Worm (Caenorhabditis elegans) whole organism, L2 larva: ENCODE results near the gene twk-3.
A peak's percentile ranks its signal among the peaks of the same experiment; 100 is the strongest.

Source experiments
- C34F6.9 ChIP-seq: fragments of 150-350 bp; optimal IDR thresholded peaks from 2 replicates; lab custom pipeline; 2014; ENCODE audit warnings: missing biosample characterization, missing genetic modification characterization
- F13H6.1 ChIP-seq: sonication (generic microtip); optimal IDR thresholded peaks from 2 replicates; lab custom pipeline; 2016; ENCODE audit warnings: missing genetic modification characterization, missing compliant biosample characterization
- R02D3.7 ChIP-seq: fragments of 150-350 bp; optimal IDR thresholded peaks from 2 replicates; lab custom pipeline; 2014; ENCODE audit warnings: missing biosample characterization, missing genetic modification characterization
- Y55F3AM.14 ChIP-seq: fragments of 200-800 bp; sonication (Bioruptor generic); optimal IDR thresholded peaks from 2 replicates; lab custom pipeline; 2018; ENCODE audit warnings: mild to moderate bottlenecking, missing genetic modification characterization, missing compliant biosample characterization
- alr-1 ChIP-seq: fragments of 150-350 bp; optimal IDR thresholded peaks from 2 replicates; lab custom pipeline; 2014; ENCODE audit warnings: missing biosample characterization, missing genetic modification characterization
- ama-1 ChIP-seq: fragments of 150-350 bp; optimal IDR thresholded peaks from 2 replicates; lab custom pipeline; 2018; ENCODE audit warnings: inconsistent platforms
- blmp-1 ChIP-seq: sonication (generic microtip); optimal IDR thresholded peaks from 2 replicates; lab custom pipeline; 2017; ENCODE audit warnings: missing genetic modification characterization, mild to moderate bottlenecking, missing compliant biosample characterization, antibody characterized with exemption, moderate library complexity; ENCODE audit not compliant: insufficient read depth
- ceh-16 ChIP-seq: fragments of 150-350 bp; optimal IDR thresholded peaks from 2 replicates; lab custom pipeline; 2014; ENCODE audit warnings: missing biosample characterization, missing genetic modification characterization
- crh-2 ChIP-seq: sonication (generic microtip); optimal IDR thresholded peaks from 2 replicates; lab custom pipeline; 2017; ENCODE audit warnings: missing biosample characterization, missing genetic modification characterization
- dmd-4 ChIP-seq: sonication (generic microtip); optimal IDR thresholded peaks from 2 replicates; lab custom pipeline; 2017; ENCODE audit warnings: missing biosample characterization, missing genetic modification characterization
- egl-27 ChIP-seq: sonication (generic microtip); optimal IDR thresholded peaks from 3 replicates; lab custom pipeline; 2017; ENCODE audit warnings: missing biosample characterization, missing genetic modification reagents, missing genetic modification characterization
- elt-3 ChIP-seq: sonication (generic microtip); optimal IDR thresholded peaks from 2 replicates; lab custom pipeline; 2017; ENCODE audit warnings: missing biosample characterization, missing genetic modification characterization
- fos-1 ChIP-seq: fragments of 150-350 bp; optimal IDR thresholded peaks from 2 replicates; lab custom pipeline; 2014; ENCODE audit warnings: missing biosample characterization, missing genetic modification characterization
- gmeb-1 ChIP-seq: fragments of 150-350 bp; optimal IDR thresholded peaks from 2 replicates; lab custom pipeline; 2014; ENCODE audit warnings: missing biosample characterization, missing genetic modification characterization
- lin-13 ChIP-seq: fragments of 150-350 bp; optimal IDR thresholded peaks from 2 replicates; lab custom pipeline; 2014; ENCODE audit warnings: missing biosample characterization, missing genetic modification reagents, missing genetic modification characterization
- lsy-2 ChIP-seq, 2 experiments: fragments of 150-350 bp in 1 of 2; sonication (generic microtip) in 1 of 2; optimal IDR thresholded peaks; 2 replicates each; lab custom pipeline; 2014 to 2017; ENCODE audit warnings: missing biosample characterization in 2 of 2, missing genetic modification characterization in 2 of 2
- mab-5 ChIP-seq: fragments of 150-350 bp; optimal IDR thresholded peaks from 2 replicates; lab custom pipeline; 2014; ENCODE audit warnings: missing biosample characterization, missing genetic modification characterization
- mbf-1 ChIP-seq: sonication (generic microtip); optimal IDR thresholded peaks from 2 replicates; lab custom pipeline; 2017; ENCODE audit warnings: missing biosample characterization, missing genetic modification characterization
- mdl-1 ChIP-seq, 2 experiments: fragments of 150-350 bp in 1 of 2; sonication (generic microtip) in 1 of 2; optimal IDR thresholded peaks; 2 replicates each; lab custom pipeline; 2017; ENCODE audit warnings: missing biosample characterization in 2 of 2, missing genetic modification characterization in 2 of 2
- nhr-10 ChIP-seq: sonication (generic microtip); optimal IDR thresholded peaks from 2 replicates; lab custom pipeline; 2017; ENCODE audit warnings: missing biosample characterization, missing genetic modification characterization
- nhr-11 ChIP-seq: fragments of 150-350 bp; optimal IDR thresholded peaks from 2 replicates; lab custom pipeline; 2014; ENCODE audit warnings: missing biosample characterization, missing genetic modification characterization
- nhr-12 ChIP-seq: fragments of 150-350 bp; optimal IDR thresholded peaks from 2 replicates; lab custom pipeline; 2014; ENCODE audit warnings: missing biosample characterization, missing genetic modification characterization
- nhr-129 ChIP-seq: fragments of 150-350 bp; optimal IDR thresholded peaks from 2 replicates; lab custom pipeline; 2014; ENCODE audit warnings: missing biosample characterization, missing genetic modification characterization
- nhr-6 ChIP-seq: fragments of 150-350 bp; optimal IDR thresholded peaks from 2 replicates; lab custom pipeline; 2014; ENCODE audit warnings: missing biosample characterization, missing genetic modification characterization
- nhr-77 ChIP-seq: fragments of 150-350 bp; optimal IDR thresholded peaks from 2 replicates; lab custom pipeline; 2014; ENCODE audit warnings: missing biosample characterization, missing genetic modification characterization
- peb-1 ChIP-seq: fragments of 150-350 bp; optimal IDR thresholded peaks from 2 replicates; lab custom pipeline; 2014; ENCODE audit warnings: missing biosample characterization, missing genetic modification characterization
- sem-4 ChIP-seq: fragments of 150-350 bp; optimal IDR thresholded peaks from 2 replicates; lab custom pipeline; 2014; ENCODE audit warnings: missing biosample characterization, missing genetic modification reagents, missing genetic modification characterization
- skn-1 ChIP-seq: sonication (generic microtip); optimal IDR thresholded peaks from 2 replicates; lab custom pipeline; 2017; ENCODE audit warnings: missing biosample characterization, missing genetic modification characterization
- sma-3 ChIP-seq: sonication (generic microtip); optimal IDR thresholded peaks from 2 replicates; lab custom pipeline; 2016; ENCODE audit warnings: missing genetic modification reagents, missing genetic modification characterization, missing compliant biosample characterization
- sma-9 ChIP-seq, 2 experiments: fragments of 150-350 bp in 1 of 2; sonication (generic microtip) in 1 of 2; optimal IDR thresholded peaks; 2 replicates each; lab custom pipeline; 2014 to 2016; ENCODE audit warnings: missing genetic modification characterization in 2 of 2, mild to moderate bottlenecking in 1 of 2, missing biosample characterization in 1 of 2, missing compliant biosample characterization in 1 of 2, missing genetic modification reagents in 1 of 2, moderate library complexity in 1 of 2
- snpc-4 ChIP-seq: fragments of 150-350 bp; optimal IDR thresholded peaks from 2 replicates; lab custom pipeline; 2014; ENCODE audit warnings: missing biosample characterization, missing genetic modification characterization
- unc-39 ChIP-seq: fragments of 150-350 bp; optimal IDR thresholded peaks from 2 replicates; lab custom pipeline; 2014; ENCODE audit warnings: missing biosample characterization, missing genetic modification characterization
- unc-55 ChIP-seq: fragments of 150-350 bp; sonication (generic microtip); optimal IDR thresholded peaks from 3 replicates; lab custom pipeline; 2014; ENCODE audit warnings: missing biosample characterization, missing genetic modification reagents, missing genetic modification characterization
- unc-62 ChIP-seq: fragments of 150-350 bp; optimal IDR thresholded peaks from 2 replicates; lab custom pipeline; 2014; ENCODE audit warnings: missing biosample characterization, missing genetic modification reagents, missing genetic modification characterization
- zag-1 ChIP-seq: fragments of 150-350 bp; optimal IDR thresholded peaks from 2 replicates; lab custom pipeline; 2014; ENCODE audit warnings: missing biosample characterization, missing genetic modification characterization
- ztf-1 ChIP-seq: fragments of 200-800 bp; sonication (Bioruptor generic); conservative IDR thresholded peaks from 2 replicates; pipeline ENCODE4 v1.3.6; 2022; ENCODE audit warnings: missing genetic modification characterization, missing compliant biosample characterization
- ztf-11 ChIP-seq: sonication (generic microtip); optimal IDR thresholded peaks from 2 replicates; lab custom pipeline; 2017; ENCODE audit warnings: missing biosample characterization, missing genetic modification characterization

The twk-3 gene

DNA sequence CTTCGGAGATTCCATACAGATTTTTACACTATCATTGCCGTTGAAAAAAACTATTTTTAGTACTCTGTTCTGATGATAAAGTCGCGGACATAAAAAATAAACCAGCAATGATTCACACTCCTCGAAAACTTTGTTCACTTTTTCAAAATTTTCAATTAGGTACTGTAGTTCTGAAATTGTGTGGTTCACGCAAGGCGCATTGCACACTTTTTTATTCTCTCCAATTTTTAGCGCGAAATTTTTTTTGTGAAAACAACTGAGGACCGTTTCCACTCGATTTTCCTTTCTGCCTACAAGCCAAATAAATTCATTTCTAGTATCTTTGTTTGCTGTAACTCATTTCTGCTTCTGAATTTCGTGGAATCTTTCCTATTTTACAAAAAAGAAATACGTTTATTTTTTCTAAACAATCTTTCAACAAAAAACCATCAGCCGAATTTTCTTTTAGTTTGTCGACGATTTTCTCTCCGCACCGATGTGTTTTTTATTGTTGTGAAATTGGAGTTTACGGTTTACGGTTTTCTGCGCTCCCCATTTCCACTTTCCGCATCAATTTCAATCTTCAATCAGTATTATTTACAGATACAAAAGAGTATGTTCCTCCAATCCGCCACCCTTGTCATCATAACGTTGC lies 40.7 kb upstream of the twk-3 start, which contains the start of gene F35C11.5:
TSS of gene F35C11.5 (plus strand) at position 584 of the 634 bp plus-strand sequence.
- TF ChIP-seq nhr-77 (tag; lab: Kevin White, UChicago) (no peak), unc-39 (tag; lab: Kevin White, UChicago) (no peak), sem-4 (tag; lab: Kevin White, UChicago) (no peak), snpc-4 (tag; lab: Kevin White, UChicago) (no peak), nhr-11 (tag; lab: Kevin White, UChicago) (no peak), F13H6.1 (tag; lab: Kevin White, UChicago) (no peak), dmd-4 (tag; lab: Kevin White, UChicago) (no peak), nhr-10 (tag; lab: Kevin White, UChicago) (no peak), unc-55 (GFP tag; lab: Kevin White, UChicago) (no peak), ceh-16 (tag; lab: Kevin White, UChicago) (no peak), R02D3.7 (tag; lab: Kevin White, UChicago) (no peak)

DNA sequence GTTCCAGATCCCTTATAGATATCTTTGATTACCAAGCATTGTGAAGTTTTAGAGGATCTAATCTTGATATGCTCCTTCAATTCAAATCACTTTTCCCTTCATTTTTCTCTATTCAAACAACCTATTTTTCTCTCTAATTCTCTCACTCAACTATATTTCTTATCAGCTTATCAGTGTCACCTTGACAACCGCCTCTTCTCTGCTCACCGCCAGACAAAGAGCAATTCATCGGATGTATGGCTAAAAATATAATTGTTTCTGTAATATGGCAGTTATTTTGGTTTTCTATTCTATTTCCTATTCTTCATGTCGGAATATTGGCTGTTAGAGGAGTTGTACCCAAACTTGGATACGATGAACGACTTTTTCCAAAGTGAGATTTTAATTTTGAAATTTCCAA lies 37.1 kb upstream of the twk-3 start:
- TF ChIP-seq ztf-1 (no peak), alr-1 (tag; lab: Kevin White, UChicago) (no peak), sma-9 (GFP tag; optimal IDR thresholded peaks at IDR 0.05; lab: Kevin White, UChicago) (no peak), sma-9 (tag; optimal IDR thresholded peaks at IDR 0.05; lab: Kevin White, UChicago) (no peak), ceh-16 (tag; lab: Kevin White, UChicago) (no peak), fos-1 (tag; lab: Kevin White, UChicago) (peak; percentile 20), lin-13 (GFP tag; lab: Kevin White, UChicago) (no peak)

DNA sequence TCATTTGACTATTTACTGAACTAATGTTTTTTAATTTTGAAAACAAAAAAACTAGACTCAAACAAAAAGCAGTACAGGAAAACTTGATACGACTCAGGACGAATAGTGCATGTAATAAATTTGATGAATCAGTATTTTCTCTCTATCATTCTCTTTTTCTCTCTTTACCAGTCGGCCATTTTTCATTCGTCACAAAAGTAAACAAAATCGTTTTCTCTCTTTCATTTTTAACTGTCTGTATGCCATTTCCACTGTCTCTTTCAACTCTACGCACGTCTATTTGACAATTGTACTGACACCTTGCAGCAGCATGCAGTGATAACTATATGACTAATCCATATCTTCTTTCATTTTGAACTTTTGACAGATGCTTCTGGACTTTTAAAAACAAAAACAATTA lies 36.2 kb upstream of the twk-3 start, which contains the start of the genes F35C11.2 and F35C11.4:
TSS of gene F35C11.2 (minus strand) at position 90 of the 400 bp plus-strand sequence.
TSS of gene F35C11.4 (plus strand) at position 260 of the 400 bp plus-strand sequence.
- TF ChIP-seq gmeb-1 (tag; lab: Kevin White, UChicago) (peak; percentile 37), ama-1 (lab: Kevin White, UChicago) (no peak), mdl-1 (tag; optimal IDR thresholded peaks at IDR 0.05; lab: Kevin White, UChicago) (no peak), blmp-1 (no peak), nhr-10 (tag; lab: Kevin White, UChicago) (no peak), ceh-16 (tag; lab: Kevin White, UChicago) (no peak), zag-1 (tag; lab: Kevin White, UChicago) (no peak), crh-2 (no peak), sma-3 (GFP tag; lab: Kevin White, UChicago) (peak; percentile 31), nhr-129 (tag; lab: Kevin White, UChicago) (peak; percentile 2), skn-1 (tag; lab: Kevin White, UChicago) (no peak), ztf-11 (no peak), F13H6.1 (tag; lab: Kevin White, UChicago) (no peak), nhr-11 (tag; lab: Kevin White, UChicago) (no peak), Y55F3AM.14 (GFP tag; lab: Kevin White, UChicago) (no peak), peb-1 (tag; lab: Kevin White, UChicago) (no peak), ztf-1 (no peak), dmd-4 (tag; lab: Kevin White, UChicago) (no peak), lin-13 (GFP tag; lab: Kevin White, UChicago) (no peak), mbf-1 (tag; lab: Kevin White, UChicago) (no peak), C34F6.9 (tag; lab: Kevin White, UChicago) (no peak), elt-3 (tag; lab: Kevin White, UChicago) (no peak), egl-27 (tag; lab: Kevin White, UChicago) (no peak), lsy-2 (tag; optimal IDR thresholded peaks at IDR 0.05; lab: Kevin White, UChicago) (no peak), nhr-12 (tag; lab: Kevin White, UChicago) (no peak), unc-62 (GFP tag; lab: Kevin White, UChicago) (no peak), R02D3.7 (tag; lab: Kevin White, UChicago) (no peak), nhr-6 (tag; lab: Kevin White, UChicago) (no peak), sma-9 (GFP tag; optimal IDR thresholded peaks at IDR 0.05; lab: Kevin White, UChicago) (no peak), sma-9 (tag; optimal IDR thresholded peaks at IDR 0.05; lab: Kevin White, UChicago) (no peak), mab-5 (tag; lab: Kevin White, UChicago) (no peak), unc-39 (tag; lab: Kevin White, UChicago) (no peak), fos-1 (tag; lab: Kevin White, UChicago) (peak; percentile 98)
